Fruit fly (Drosophila melanogaster) whole organism, embryonic: Measurements from ENCODE around the gene w-cup.

Source experiments
- Atf-2 ChIP-seq: fragments of 200-800 bp; sonication (Bioruptor generic); optimal IDR thresholded peaks from 2 replicates; lab custom pipeline; 2016; ENCODE audit warnings: missing biosample characterization, missing genetic modification characterization
- BEAF-32 ChIP-seq: fragments of 200-800 bp; sonication (Bioruptor generic); optimal IDR thresholded peaks from 3 replicates; lab custom pipeline; 2017; ENCODE audit warnings: missing biosample characterization, missing genetic modification characterization, mild to moderate bottlenecking, moderate library complexity, missing genetic modification reagents
- CG10267 ChIP-seq: fragments of 200-800 bp; sonication (Bioruptor generic); optimal IDR thresholded peaks from 2 replicates; lab custom pipeline; 2018; ENCODE audit warnings: missing biosample characterization, mild to moderate bottlenecking, missing genetic modification characterization, moderate library complexity
- CG10274 ChIP-seq: fragments of 200-800 bp; sonication (Bioruptor generic); optimal IDR thresholded peaks from 3 replicates; lab custom pipeline; 2017; ENCODE audit warnings: missing biosample characterization, mild to moderate bottlenecking, missing genetic modification characterization
- CG10979 ChIP-seq: fragments of 200-800 bp; sonication (Bioruptor generic); optimal IDR thresholded peaks from 2 replicates; lab custom pipeline; 2018; ENCODE audit warnings: missing biosample characterization, mild to moderate bottlenecking, missing genetic modification characterization, moderate library complexity
- CG12659 ChIP-seq: fragments of 200-800 bp; sonication (Bioruptor generic); optimal IDR thresholded peaks from 3 replicates; lab custom pipeline; 2017; ENCODE audit warnings: mild to moderate bottlenecking, missing biosample characterization, missing genetic modification reagents, missing genetic modification characterization
- CG12942 ChIP-seq: fragments of 200-800 bp; sonication (Bioruptor generic); optimal IDR thresholded peaks from 3 replicates; lab custom pipeline; 2016; ENCODE audit warnings: missing biosample characterization, missing genetic modification characterization
- CG13296 ChIP-seq: fragments of 200-800 bp; sonication (Bioruptor generic); optimal IDR thresholded peaks from 3 replicates; lab custom pipeline; 2018; ENCODE audit warnings: missing biosample characterization, mild to moderate bottlenecking, missing genetic modification characterization
- CG13424 ChIP-seq: fragments of 200-800 bp; sonication (Bioruptor generic); optimal IDR thresholded peaks from 2 replicates; lab custom pipeline; 2019; ENCODE audit warnings: missing biosample characterization, mild to moderate bottlenecking, missing genetic modification characterization, moderate library complexity
- CG1602 ChIP-seq: fragments of 200-800 bp; sonication (Bioruptor generic); optimal IDR thresholded peaks from 3 replicates; lab custom pipeline; 2016; ENCODE audit warnings: missing biosample characterization, missing genetic modification characterization
- CG17359 ChIP-seq: fragments of 200-800 bp; sonication (Bioruptor generic); optimal IDR thresholded peaks from 3 replicates; lab custom pipeline; 2018; ENCODE audit warnings: missing biosample characterization, mild to moderate bottlenecking, missing genetic modification characterization, moderate library complexity
- CG17385 ChIP-seq: fragments of 200-800 bp; sonication (Bioruptor generic); optimal IDR thresholded peaks from 3 replicates; lab custom pipeline; 2018; ENCODE audit warnings: missing biosample characterization, mild to moderate bottlenecking, missing genetic modification characterization
- CG17829 ChIP-seq: fragments of 200-800 bp; optimal IDR thresholded peaks from 2 replicates; lab custom pipeline; 2019; ENCODE audit warnings: missing biosample characterization, mild to moderate bottlenecking, missing genetic modification characterization, moderate library complexity
- CG18476 ChIP-seq: fragments of 200-800 bp; sonication (Bioruptor generic); optimal IDR thresholded peaks from 2 replicates; lab custom pipeline; 2016; ENCODE audit warnings: missing biosample characterization, mild to moderate bottlenecking, missing genetic modification characterization
- CG18764 ChIP-seq: fragments of 200-800 bp; sonication (Bioruptor generic); optimal IDR thresholded peaks from 3 replicates; lab custom pipeline; 2016; ENCODE audit warnings: missing biosample characterization, missing genetic modification characterization
- CG2889 ChIP-seq: fragments of 200-800 bp; sonication (Bioruptor generic); IDR thresholded peaks from 3 replicates; pipeline ENCODE4 v1.3.6; 2022; ENCODE audit warnings: missing biosample characterization, missing genetic modification characterization
- CG30020 ChIP-seq: fragments of 200-800 bp; optimal IDR thresholded peaks from 2 replicates; lab custom pipeline; 2019; ENCODE audit warnings: missing biosample characterization, mild to moderate bottlenecking, missing genetic modification characterization, moderate library complexity
- CG3847 ChIP-seq: fragments of 200-800 bp; sonication (Bioruptor generic); IDR thresholded peaks from 2 replicates; pipeline ENCODE4 v1.3.6; 2022; ENCODE audit warnings: missing biosample characterization, missing genetic modification characterization
- CG4854 ChIP-seq: fragments of 200-800 bp; sonication (Bioruptor generic); optimal IDR thresholded peaks from 2 replicates; lab custom pipeline; 2016; ENCODE audit warnings: missing biosample characterization, missing genetic modification characterization, inconsistent platforms
- CG6813 ChIP-seq: fragments of 200-800 bp; sonication (Bioruptor generic); optimal IDR thresholded peaks from 2 replicates; lab custom pipeline; 2017; ENCODE audit warnings: missing biosample characterization, missing genetic modification characterization, mild to moderate bottlenecking, moderate library complexity, missing genetic modification reagents
- CG8359 ChIP-seq: fragments of 200-800 bp; sonication (Bioruptor generic); optimal IDR thresholded peaks from 2 replicates; lab custom pipeline; 2017; ENCODE audit warnings: missing biosample characterization, mild to moderate bottlenecking, missing genetic modification characterization, borderline replicate concordance
- CG8765 ChIP-seq: fragments of 200-800 bp; sonication (Bioruptor generic); IDR thresholded peaks from 2 replicates; pipeline ENCODE4 v1.3.6; 2022; ENCODE audit warnings: missing biosample characterization, missing genetic modification characterization
- CG9797 ChIP-seq: fragments of 200-800 bp; sonication (Bioruptor generic); optimal IDR thresholded peaks from 3 replicates; lab custom pipeline; 2018; ENCODE audit warnings: missing biosample characterization, mild to moderate bottlenecking, missing genetic modification characterization
- Camta ChIP-seq: fragments of 200-800 bp; sonication (Bioruptor generic); optimal IDR thresholded peaks from 2 replicates; lab custom pipeline; 2016; ENCODE audit warnings: missing biosample characterization, missing genetic modification characterization
- HLH4C ChIP-seq: fragments of 200-800 bp; sonication (Bioruptor generic); IDR thresholded peaks from 3 replicates; pipeline ENCODE4 v1.3.6; 2022; ENCODE audit warnings: missing biosample characterization, missing genetic modification characterization; ENCODE audit not compliant: partially characterized antibody
- HLHmδ ChIP-seq: fragments of 200-800 bp; sonication (Bioruptor generic); optimal IDR thresholded peaks from 2 replicates; lab custom pipeline; 2018; ENCODE audit warnings: missing biosample characterization, mild to moderate bottlenecking, missing genetic modification characterization, moderate library complexity
- Hr3 ChIP-seq: fragments of 200-800 bp; sonication (Bioruptor generic); optimal IDR thresholded peaks from 3 replicates; lab custom pipeline; 2016; ENCODE audit warnings: missing biosample characterization, missing genetic modification characterization
- Hsf ChIP-seq: fragments of 200-800 bp; sonication (Bioruptor generic); optimal IDR thresholded peaks from 3 replicates; lab custom pipeline; 2016; ENCODE audit warnings: missing biosample characterization, missing genetic modification characterization
- Myb ChIP-seq: fragments of 200-800 bp; sonication (Bioruptor generic); optimal IDR thresholded peaks from 2 replicates; lab custom pipeline; 2016; ENCODE audit warnings: missing biosample characterization, missing genetic modification characterization
- NK7.1 ChIP-seq: fragments of 200-800 bp; sonication (Bioruptor generic); optimal IDR thresholded peaks from 3 replicates; lab custom pipeline; 2016; ENCODE audit warnings: missing biosample characterization, missing genetic modification characterization
- Neu2 ChIP-seq: fragments of 200-800 bp; sonication (Bioruptor generic); optimal IDR thresholded peaks from 3 replicates; lab custom pipeline; 2016; ENCODE audit warnings: missing biosample characterization, missing genetic modification characterization, borderline replicate concordance
- Nf-YB ChIP-seq: fragments of 200-800 bp; sonication (Bioruptor generic); optimal IDR thresholded peaks from 3 replicates; lab custom pipeline; 2019; ENCODE audit warnings: missing biosample characterization, mild to moderate bottlenecking, missing genetic modification characterization, moderate library complexity
- Xrp1 ChIP-seq: fragments of 200-800 bp; sonication (Bioruptor generic); IDR thresholded peaks from 2 replicates; pipeline ENCODE4 v1.3.6; 2022; ENCODE audit warnings: missing biosample characterization, missing genetic modification characterization
- al ChIP-seq: fragments of 200-800 bp; sonication (Bioruptor generic); IDR thresholded peaks from 2 replicates; pipeline ENCODE4 v1.3.6; 2022; ENCODE audit warnings: missing biosample characterization, missing genetic modification characterization
- bsh ChIP-seq, 2 experiments: fragments of 200-800 bp; sonication (Bioruptor generic); optimal IDR thresholded peaks; 2 replicates each; lab custom pipeline; 2017 to 2018; ENCODE audit warnings: mild to moderate bottlenecking in 2 of 2, missing biosample characterization in 2 of 2, missing genetic modification characterization in 2 of 2, moderate library complexity in 1 of 2
- corto ChIP-seq: fragments of 200-800 bp; sonication (Bioruptor generic); optimal IDR thresholded peaks from 2 replicates; lab custom pipeline; 2016; ENCODE audit warnings: missing biosample characterization, mild to moderate bottlenecking, missing genetic modification characterization, moderate library complexity
- danr ChIP-seq: fragments of 200-800 bp; sonication (Bioruptor generic); IDR thresholded peaks from 2 replicates; pipeline ENCODE4 v1.3.6; 2022; ENCODE audit warnings: missing biosample characterization, missing genetic modification characterization
- fd64A ChIP-seq: fragments of 200-800 bp; sonication (Bioruptor generic); optimal IDR thresholded peaks from 3 replicates; lab custom pipeline; 2018; ENCODE audit warnings: missing biosample characterization, mild to moderate bottlenecking, missing genetic modification characterization
- fd96Cb ChIP-seq: fragments of 200-800 bp; sonication (Bioruptor generic); optimal IDR thresholded peaks from 2 replicates; lab custom pipeline; 2018; ENCODE audit warnings: missing biosample characterization, mild to moderate bottlenecking, missing genetic modification characterization, moderate library complexity
- kay ChIP-seq: fragments of 200-800 bp; sonication (Bioruptor generic); optimal IDR thresholded peaks from 2 replicates; lab custom pipeline; 2016; ENCODE audit warnings: missing biosample characterization, missing genetic modification characterization
- maf-S ChIP-seq: fragments of 200-800 bp; sonication (Bioruptor generic); optimal IDR thresholded peaks from 2 replicates; lab custom pipeline; 2016; ENCODE audit warnings: missing biosample characterization, missing genetic modification characterization
- nerfin-2 ChIP-seq: fragments of 200-800 bp; sonication (Bioruptor generic); IDR thresholded peaks from 2 replicates; pipeline ENCODE4 v1.3.6; 2022; ENCODE audit warnings: missing biosample characterization, missing genetic modification characterization; ENCODE audit not compliant: partially characterized antibody
- odd ChIP-seq: fragments of 200-800 bp; sonication (Bioruptor generic); optimal IDR thresholded peaks from 2 replicates; lab custom pipeline; 2017; ENCODE audit warnings: missing biosample characterization, mild to moderate bottlenecking, missing genetic modification characterization
- pita ChIP-seq: fragments of 200-800 bp; sonication (Bioruptor generic); optimal IDR thresholded peaks from 2 replicates; lab custom pipeline; 2017; ENCODE audit warnings: missing biosample characterization, mild to moderate bottlenecking, missing genetic modification characterization
- slou ChIP-seq: fragments of 200-800 bp; sonication (Bioruptor generic); optimal IDR thresholded peaks from 3 replicates; lab custom pipeline; 2016; ENCODE audit warnings: missing biosample characterization, missing genetic modification characterization
- so ChIP-seq: fragments of 200-800 bp; sonication (Bioruptor generic); IDR thresholded peaks from 3 replicates; pipeline ENCODE4 v1.3.6; 2022; ENCODE audit warnings: missing biosample characterization, missing genetic modification characterization
- stwl ChIP-seq: fragments of 200-800 bp; sonication (Bioruptor generic); optimal IDR thresholded peaks from 3 replicates; lab custom pipeline; 2018; ENCODE audit warnings: missing biosample characterization, mild to moderate bottlenecking, missing genetic modification characterization, moderate library complexity
- ttk ChIP-seq: fragments of 200-800 bp; sonication (Bioruptor generic); IDR thresholded peaks from 2 replicates; pipeline ENCODE4 v2.1.2; 2022; ENCODE audit warnings: missing biosample characterization, missing genetic modification characterization
- vvl ChIP-seq: fragments of 200-800 bp; sonication (Bioruptor generic); IDR thresholded peaks from 2 replicates; pipeline ENCODE4 v1.3.6; 2022; ENCODE audit warnings: missing biosample characterization, missing genetic modification characterization

The w-cup gene

dm6 chr2L:10614660-10615479 lies 37.3 kb upstream of the w-cup start (continued):
- no peak for TF ChIP-seq CG30020 (tag; lab: Kevin White, UChicago)
- TF ChIP-seq HLH4C (GFP tag; lab: Robert Waterston, UW): no peak
- no peak for TF ChIP-seq vvl (GFP tag; lab: Robert Waterston, UW)
- no peak for TF ChIP-seq CG8359 (GFP tag; lab: Kevin White, UChicago)
- no peak for TF ChIP-seq CG10267 (tag; lab: Kevin White, UChicago)
- TF ChIP-seq maf-S (GFP tag; lab: Kevin White, UChicago): no peak
- no peak for TF ChIP-seq Camta (GFP tag; lab: Kevin White, UChicago)
- no peak for TF ChIP-seq Nf-YB
- no peak for TF ChIP-seq CG18476 (GFP tag; lab: Kevin White, UChicago)
- no peak for TF ChIP-seq CG1602
- no peak for TF ChIP-seq Neu2 (GFP tag; lab: Kevin White, UChicago)
- no peak for TF ChIP-seq pita
- TF ChIP-seq danr (GFP tag; lab: Robert Waterston, UW): no peak
- no peak for TF ChIP-seq corto (GFP tag; lab: Kevin White, UChicago)
- no peak for TF ChIP-seq HLHmδ (GFP tag; lab: Kevin White, UChicago)
- no peak for TF ChIP-seq fd96Cb (tag; lab: Kevin White, UChicago)
- no peak for TF ChIP-seq CG13296 (GFP tag; lab: Kevin White, UChicago)
- TF ChIP-seq Myb (GFP tag; lab: Kevin White, UChicago): no peak
- no peak for TF ChIP-seq CG13424 (tag; lab: Kevin White, UChicago)
- no peak for TF ChIP-seq NK7.1
- TF ChIP-seq CG12942: no peak
- no peak for TF ChIP-seq al (GFP tag; lab: Robert Waterston, UW)
- no peak for TF ChIP-seq kay (GFP tag; lab: Kevin White, UChicago)
- no peak for TF ChIP-seq CG2889 (GFP tag; lab: Robert Waterston, UW)
- TF ChIP-seq BEAF-32 (GFP tag; lab: Kevin White, UChicago): no peak
- TF ChIP-seq CG3847 (GFP tag; lab: Robert Waterston, UW): no peak
- peak; percentile 56 for TF ChIP-seq ttk (GFP tag; lab: Robert Waterston, UW)
- no peak for TF ChIP-seq bsh (GFP tag; optimal IDR thresholded peaks at IDR 0.05; lab: Kevin White, UChicago)
- TF ChIP-seq odd (GFP tag; lab: Kevin White, UChicago): peak; percentile 22
- TF ChIP-seq CG10274: no peak
- TF ChIP-seq CG8765 (GFP tag; lab: Robert Waterston, UW): no peak
- no peak for TF ChIP-seq CG12659 (GFP tag; lab: Kevin White, UChicago)
- no peak for TF ChIP-seq CG17829
- TF ChIP-seq nerfin-2 (GFP tag; lab: Robert Waterston, UW): no peak
- peak; percentile 20; the same call in 1 of the 2 replicates for TF ChIP-seq Xrp1
- peak; percentile 37 for TF ChIP-seq stwl
- TF ChIP-seq Hsf (GFP tag; lab: Kevin White, UChicago): no peak
- TF ChIP-seq CG17359 (tag; lab: Kevin White, UChicago): no peak
- no peak for TF ChIP-seq CG18764 (GFP tag; lab: Kevin White, UChicago)
- no peak for TF ChIP-seq slou (GFP tag; lab: Kevin White, UChicago)
- no peak for TF ChIP-seq CG10979 (tag; lab: Kevin White, UChicago)
- TF ChIP-seq CG4854 (GFP tag; lab: Kevin White, UChicago): no peak
- no peak for TF ChIP-seq Hr3 (GFP tag; lab: Kevin White, UChicago)
- TF ChIP-seq CG17385: no peak
- no peak for TF ChIP-seq Atf-2 (GFP tag; lab: Kevin White, UChicago)
- TF ChIP-seq CG9797 (GFP tag; lab: Kevin White, UChicago): no peak
- peak; percentile 10 for TF ChIP-seq CG6813 (GFP tag; lab: Kevin White, UChicago)
- TF ChIP-seq so (GFP tag; lab: Robert Waterston, UW): no peak
- peak; percentile 32 for TF ChIP-seq fd64A
